Worm (Caenorhabditis elegans): ENCODE results near the gene ule-5.

DNA sequence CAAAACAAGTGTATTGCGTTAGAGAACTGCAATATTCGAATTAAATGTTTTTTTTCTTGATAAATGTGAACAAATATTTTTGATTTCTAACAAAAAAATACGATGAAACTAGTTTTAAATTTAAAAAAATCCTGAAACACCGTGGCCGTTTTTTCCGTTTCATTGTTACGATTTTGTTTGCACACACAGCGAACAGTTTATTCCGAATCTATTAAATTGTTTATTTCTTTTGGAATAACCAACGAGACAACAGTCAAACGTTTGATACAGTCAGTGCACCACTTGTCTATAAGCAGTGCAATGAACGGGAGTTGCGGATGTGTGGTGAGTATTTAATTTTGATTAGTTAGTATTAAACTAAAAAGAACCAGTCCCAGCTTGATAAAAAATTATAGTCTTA, 33.8 kb downstream of the ule-5 start, which contains the start of gene Y62H9A.13:
- TF ChIP-seq aly-1 (tag; optimal IDR thresholded peaks at IDR 0.05) (no peak), ama-1 (optimal IDR thresholded peaks at IDR 0.05) (no peak), ceh-13 (GFP tag; optimal IDR thresholded peaks at IDR 0.05) (no peak), flt-1 (GFP tag; IDR thresholded peaks at IDR 0.05) (no peak), B0310.2 (tag; optimal IDR thresholded peaks at IDR 0.05) (no peak), hmbx-1 (tag; optimal IDR thresholded peaks at IDR 0.05) (no peak)
